Fruit fly (Drosophila melanogaster): ENCODE measurements around the gene Dad1.

DNA sequence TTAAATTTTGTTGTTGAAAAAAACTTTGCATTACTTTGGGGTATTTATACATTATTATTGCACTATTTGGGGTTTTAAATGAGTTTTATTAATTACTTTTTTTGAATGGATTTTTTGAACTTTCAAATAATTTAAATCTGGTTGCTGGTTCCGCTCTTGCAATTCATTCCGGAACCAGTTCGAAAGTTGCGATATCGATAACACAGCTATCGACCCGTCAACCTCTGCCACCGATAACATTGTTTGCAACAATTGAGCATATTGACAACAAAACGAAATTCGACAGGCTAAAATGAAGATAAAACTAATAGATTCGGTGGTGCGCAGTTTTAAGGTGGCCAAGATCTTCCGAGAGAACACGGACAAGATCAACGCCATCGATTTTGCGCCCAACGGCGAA is 9.7 kb downstream of the Dad1 start, which contains the start of gene Wdr82:
- TF ChIP-seq ovo (GFP tag; optimal IDR thresholded peaks at IDR 0.05) (no peak), CG33017 (tag; optimal IDR thresholded peaks at IDR 0.05) (no peak), CG1620 (GFP tag; optimal IDR thresholded peaks at IDR 0.05) (no peak), cic (GFP tag; optimal IDR thresholded peaks at IDR 0.05) (no peak), Clk (GFP tag; optimal IDR thresholded peaks at IDR 0.05) (no peak), bab1 (GFP tag; optimal IDR thresholded peaks at IDR 0.05) (peak; percentile 56)
